Worm (Caenorhabditis elegans): ENCODE measurements around the gene ZK1321.4.

DNA sequence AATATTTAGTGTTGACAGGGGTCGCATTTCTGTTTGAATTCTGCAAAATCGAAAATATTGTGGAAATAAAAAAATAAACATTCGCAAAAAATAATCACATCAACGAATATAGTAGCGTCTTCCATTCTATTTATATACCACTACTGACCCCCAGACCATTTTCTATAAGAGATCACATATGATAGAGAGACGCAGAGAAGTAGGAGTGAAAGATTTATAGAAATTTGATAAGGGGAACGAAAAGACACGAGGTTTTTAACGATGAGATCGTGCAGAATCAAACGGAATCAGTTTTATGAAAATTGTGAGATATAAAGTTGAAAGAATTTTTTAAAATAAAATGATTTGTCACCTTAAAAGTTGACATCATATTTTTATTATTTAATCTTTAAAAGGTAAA is 21.5 kb downstream of the ZK1321.4 start:
- TF ChIP-seq klf-2 (GFP tag; conservative IDR thresholded peaks at IDR 0.05): no peak
- TF ChIP-seq flt-1 (GFP tag; IDR thresholded peaks at IDR 0.05): no peak
- no peak for TF ChIP-seq ztf-29 (GFP tag; IDR thresholded peaks at IDR 0.05)
